Fruit fly (Drosophila melanogaster) whole organism, embryonic: ENCODE results near the gene BBS1.

ENCODE experiments used
- CG12104 ChIP-seq: fragments of 200-800 bp; sonication (Bioruptor generic); optimal IDR thresholded peaks from 3 replicates; lab custom pipeline; 2016; ENCODE audit warnings: missing biosample characterization, missing genetic modification characterization
- CG6654 ChIP-seq: fragments of 200-800 bp; sonication (Bioruptor generic); optimal IDR thresholded peaks from 2 replicates; lab custom pipeline; 2017; ENCODE audit warnings: missing biosample characterization, mild to moderate bottlenecking, missing genetic modification characterization
- CG9817 ChIP-seq: fragments of 200-800 bp; sonication (Bioruptor generic); optimal IDR thresholded peaks from 2 replicates; lab custom pipeline; 2018; ENCODE audit warnings: missing biosample characterization, mild to moderate bottlenecking, missing genetic modification characterization, moderate library complexity
- Hr78 ChIP-seq, 2 experiments: fragments of 200-800 bp in 1 of 2; fragments of >200 bp in 1 of 2; sonication (Bioruptor generic) in 1 of 2; optimal IDR thresholded peaks; 2 replicates each; lab custom pipeline; 2017 to 2019; ENCODE audit warnings: missing biosample characterization in 2 of 2, missing genetic modification characterization in 2 of 2, mild to moderate bottlenecking in 1 of 2, moderate library complexity in 1 of 2
- NfI ChIP-seq: fragments of 200-800 bp; sonication (Bioruptor generic); optimal IDR thresholded peaks from 3 replicates; lab custom pipeline; 2018; ENCODE audit warnings: missing biosample characterization, mild to moderate bottlenecking, missing genetic modification characterization, moderate library complexity
- Taf1 ChIP-seq: fragments of 200-800 bp; sonication (Bioruptor generic); IDR thresholded peaks from 2 replicates; pipeline ENCODE4 v1.3.6; 2022; ENCODE audit warnings: missing biosample characterization, missing genetic modification characterization
- chm ChIP-seq: fragments of 200-800 bp; sonication (Bioruptor generic); IDR thresholded peaks from 2 replicates; pipeline ENCODE4 v1.3.6; 2022; ENCODE audit warnings: missing biosample characterization, missing genetic modification characterization
- crp ChIP-seq, 2 experiments: fragments of 200-800 bp; sonication (Bioruptor generic); optimal IDR thresholded peaks; 2 replicates in 1 of 2; 3 replicates in 1 of 2; lab custom pipeline; 2017; ENCODE audit warnings: missing biosample characterization in 2 of 2, missing genetic modification characterization in 2 of 2, mild to moderate bottlenecking in 1 of 2, moderate library complexity in 1 of 2
- ftz-f1 ChIP-seq: fragments of 200-800 bp; sonication (Bioruptor generic); optimal IDR thresholded peaks from 2 replicates; lab custom pipeline; 2016; ENCODE audit warnings: missing biosample characterization, missing genetic modification characterization
- lab ChIP-seq: fragments of 200-800 bp; sonication (Bioruptor generic); optimal IDR thresholded peaks from 3 replicates; lab custom pipeline; 2017; ENCODE audit warnings: missing biosample characterization, missing genetic modification characterization, mild to moderate bottlenecking, moderate library complexity, missing genetic modification reagents
- oc ChIP-seq: fragments of 200-800 bp; sonication (Bioruptor generic); optimal IDR thresholded peaks from 2 replicates; lab custom pipeline; 2018; ENCODE audit warnings: missing biosample characterization, mild to moderate bottlenecking, missing genetic modification characterization, moderate library complexity
- usp ChIP-seq: fragments of >200 bp; optimal IDR thresholded peaks from 2 replicates; lab custom pipeline; 2017; ENCODE audit warnings: missing biosample characterization, missing genetic modification characterization
- vnd ChIP-seq: fragments of 200-800 bp; sonication (Bioruptor generic); IDR thresholded peaks from 3 replicates; pipeline ENCODE4 v1.3.6; 2022; ENCODE audit warnings: missing biosample characterization, missing genetic modification characterization; ENCODE audit not compliant: partially characterized antibody

- no peak for TF ChIP-seq CG12104 (GFP tag; lab: Kevin White, UChicago)
- no peak for TF ChIP-seq NfI (GFP tag; lab: Kevin White, UChicago)
- no peak for TF ChIP-seq Taf1 (GFP tag; lab: Robert Waterston, UW)
- TF ChIP-seq oc = no peak
- no peak for TF ChIP-seq usp (GFP tag; lab: Kevin White, UChicago)
- no peak for TF ChIP-seq CG6654
- no peak for TF ChIP-seq vnd
- TF ChIP-seq chm (GFP tag; lab: Robert Waterston, UW) = no peak
- no peak for TF ChIP-seq CG9817 (tag; lab: Kevin White, UChicago)
- no peak for TF ChIP-seq crp (GFP tag; optimal IDR thresholded peaks at IDR 0.05; lab: Kevin White, UChicago)
- no peak for TF ChIP-seq Hr78 (GFP tag; optimal IDR thresholded peaks at IDR 0.05; lab: Kevin White, UChicago)
- TF ChIP-seq ftz-f1 (GFP tag; lab: Kevin White, UChicago) = no peak
- TF ChIP-seq lab (GFP tag; lab: Kevin White, UChicago) = no peak
These were observed 32.8 kb upstream of the BBS1 start, which contains the start of gene Cpr65Ec for dm6 chr3L:7092904-7093303.
